Worm (Caenorhabditis elegans): ENCODE data around the gene cya-2.
"Not testable (repeated sequence)": the region's sequence is repeated elsewhere in the genome, so short reads cannot be mapped to it uniquely, and the experiment has no call there.

Gene cya-2

DNA sequence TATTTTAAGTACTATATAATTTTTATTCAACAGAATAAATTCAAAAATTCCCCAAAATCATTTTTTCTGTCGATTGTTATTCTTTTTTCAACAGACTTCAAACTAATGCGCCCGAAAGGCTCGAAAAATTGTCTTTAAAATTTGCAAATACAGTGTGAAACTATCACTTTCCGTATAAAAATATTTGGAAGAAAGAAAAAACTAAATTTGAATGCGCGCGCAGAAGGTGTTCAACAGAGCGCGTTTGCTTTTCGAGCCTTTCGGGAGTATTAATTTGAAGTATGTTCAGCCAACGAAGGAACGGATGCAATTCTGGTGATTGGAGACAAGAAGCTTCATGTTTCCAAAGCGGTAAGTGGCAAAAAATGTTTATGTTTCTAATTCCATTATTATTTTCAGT lies 8.9 kb upstream of the cya-2 start, which contains the start of gene btb-4:
Gene btb-4 (plus strand): TSS at position 35 of the 400 bp plus-strand sequence.
- TF ChIP-seq bed-3 (GFP tag; optimal IDR thresholded peaks at IDR 0.05); sem-2 (GFP tag; optimal IDR thresholded peaks at IDR 0.05); mab-5 (tag; optimal IDR thresholded peaks at IDR 0.05): not testable (repeated sequence)

DNA sequence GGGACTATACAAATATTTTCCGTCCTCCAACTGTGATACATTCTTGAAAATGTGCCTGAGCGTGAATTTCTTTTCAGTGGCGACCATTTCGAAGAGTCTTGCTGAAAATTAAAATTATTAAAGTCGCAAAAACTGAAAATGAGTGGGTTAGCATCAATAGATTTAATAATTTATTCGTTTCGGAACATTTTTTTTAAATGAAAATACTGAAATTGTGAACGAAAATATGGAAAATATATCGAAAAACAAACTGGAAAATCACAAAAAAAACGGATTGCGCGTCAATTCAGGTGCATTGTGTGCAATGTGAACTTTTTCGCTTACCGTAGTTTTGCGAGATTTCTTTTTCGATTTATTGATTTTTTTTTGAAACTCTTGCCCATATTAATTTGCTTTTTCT lies 8.4 kb upstream of the cya-2 start, which contains the start of gene bath-5:
Gene bath-5 (minus strand): TSS at position 101 of the 400 bp plus-strand sequence.
- no peak for TF ChIP-seq nhr-28 (tag; optimal IDR thresholded peaks at IDR 0.05)
- no peak for TF ChIP-seq ces-1 (GFP tag; optimal IDR thresholded peaks at IDR 0.05)
- no peak for TF ChIP-seq mep-1 (tag; optimal IDR thresholded peaks at IDR 0.05)
- no peak for TF ChIP-seq hlh-1 (tag; optimal IDR thresholded peaks at IDR 0.05)
- no peak for TF ChIP-seq sptf-1 (tag; optimal IDR thresholded peaks at IDR 0.05)
- TF ChIP-seq drap-1 (GFP tag; optimal IDR thresholded peaks at IDR 0.05): no peak
- no peak for TF ChIP-seq snpc-4 (tag; optimal IDR thresholded peaks at IDR 0.05)
- no peak for TF ChIP-seq unc-39 (tag; optimal IDR thresholded peaks at IDR 0.05)
- TF ChIP-seq ztf-11 (tag; optimal IDR thresholded peaks at IDR 0.05): no peak

- TF ChIP-seq sem-2 (GFP tag; optimal IDR thresholded peaks at IDR 0.05) (no peak), lin-32 (GFP tag; optimal IDR thresholded peaks at IDR 0.05) (no peak), pha-4 (tag; optimal IDR thresholded peaks at IDR 0.05) (no peak), ces-1 (GFP tag; optimal IDR thresholded peaks at IDR 0.05) (no peak), ham-2 (GFP tag; optimal IDR thresholded peaks at IDR 0.05) (no peak), lsy-2 (tag; optimal IDR thresholded peaks at IDR 0.05) (no peak), mep-1 (tag; optimal IDR thresholded peaks at IDR 0.05) (no peak), nhr-28 (tag; optimal IDR thresholded peaks at IDR 0.05) (no peak), hlh-1 (tag; optimal IDR thresholded peaks at IDR 0.05) (no peak), mls-2 (tag; optimal IDR thresholded peaks at IDR 0.05) (no peak), drap-1 (GFP tag; optimal IDR thresholded peaks at IDR 0.05) (no peak), elt-3 (tag; optimal IDR thresholded peaks at IDR 0.05) (no peak), nhr-2 (tag; optimal IDR thresholded peaks at IDR 0.05) (no peak), snpc-4 (tag; optimal IDR thresholded peaks at IDR 0.05) (no peak)
These were observed 7.0 kb upstream of the cya-2 start, which contains the start of gene bath-3 for ce11 chrII:2030367-2030766. bath-3 (minus strand) TSS chrII:2030467.

ce11 chrII:2028712-2029111 lies 5.3 kb upstream of the cya-2 start, which contains the start of gene bath-1:
bath-1 (minus strand) TSS chrII:2028812.
- no peak for TF ChIP-seq nhr-237 (tag; optimal IDR thresholded peaks at IDR 0.05)
- TF ChIP-seq lsy-2 (tag; optimal IDR thresholded peaks at IDR 0.05): no peak
- TF ChIP-seq drap-1 (GFP tag; optimal IDR thresholded peaks at IDR 0.05): no peak
- TF ChIP-seq unc-120 (tag; optimal IDR thresholded peaks at IDR 0.05; ENCODE audit: poor library complexity, severe bottlenecking): no peak
- TF ChIP-seq ztf-11 (tag; optimal IDR thresholded peaks at IDR 0.05): no peak
- TF ChIP-seq nhr-28 (tag; optimal IDR thresholded peaks at IDR 0.05): no peak
- TF ChIP-seq sptf-1 (tag; optimal IDR thresholded peaks at IDR 0.05): no peak
- TF ChIP-seq blmp-1 (tag; optimal IDR thresholded peaks at IDR 0.05): no peak
- TF ChIP-seq unc-39 (tag; optimal IDR thresholded peaks at IDR 0.05): no peak
- TF ChIP-seq pha-4 (tag; optimal IDR thresholded peaks at IDR 0.05): no peak
- no peak for TF ChIP-seq lin-13 (tag; optimal IDR thresholded peaks at IDR 0.05)
- no peak for TF ChIP-seq M03D4.4 (tag; optimal IDR thresholded peaks at IDR 0.05)
- no peak for TF ChIP-seq ceh-39 (tag; optimal IDR thresholded peaks at IDR 0.05)
- no peak for TF ChIP-seq mep-1 (tag; optimal IDR thresholded peaks at IDR 0.05)
- no peak for TF ChIP-seq elt-3 (tag; optimal IDR thresholded peaks at IDR 0.05)
- TF ChIP-seq sem-2 (GFP tag; optimal IDR thresholded peaks at IDR 0.05): no peak
- TF ChIP-seq ceh-83 (GFP tag; optimal IDR thresholded peaks at IDR 0.05): no peak
- TF ChIP-seq nhr-76 (tag; optimal IDR thresholded peaks at IDR 0.05): no peak
- TF ChIP-seq nhr-2 (tag; optimal IDR thresholded peaks at IDR 0.05): no peak
- no peak for TF ChIP-seq ceh-43 (GFP tag; optimal IDR thresholded peaks at IDR 0.05)

ce11 chrII:2026525-2026924 lies 3.1 kb upstream of the cya-2 start, which contains the start of gene bath-21:
bath-21 (minus strand) TSS chrII:2026625.
- TF ChIP-seq drap-1 (GFP tag; optimal IDR thresholded peaks at IDR 0.05) (no peak), unc-120 (tag; optimal IDR thresholded peaks at IDR 0.05; ENCODE audit: poor library complexity, severe bottlenecking) (no peak), unc-62 (GFP tag; optimal IDR thresholded peaks at IDR 0.05) (no peak), ces-1 (GFP tag; optimal IDR thresholded peaks at IDR 0.05) (no peak)

ce11 chrII:2013856-2014255 lies 9.6 kb downstream of the cya-2 start:
- no peak for TF ChIP-seq mls-2 (tag; optimal IDR thresholded peaks at IDR 0.05)
- no peak for TF ChIP-seq nhr-28 (tag; optimal IDR thresholded peaks at IDR 0.05)
- no peak for TF ChIP-seq lin-32 (GFP tag; optimal IDR thresholded peaks at IDR 0.05)
- no peak for TF ChIP-seq ceh-43 (GFP tag; optimal IDR thresholded peaks at IDR 0.05)
- no peak for TF ChIP-seq bed-3 (GFP tag; optimal IDR thresholded peaks at IDR 0.05)
- no peak for TF ChIP-seq tbx-8 (GFP tag; optimal IDR thresholded peaks at IDR 0.05)
- TF ChIP-seq unc-62 (GFP tag; optimal IDR thresholded peaks at IDR 0.05): no peak
- no peak for TF ChIP-seq ceh-83 (GFP tag; optimal IDR thresholded peaks at IDR 0.05)
